Worm (Caenorhabditis elegans) whole organism, L2 larva: ENCODE results near the gene F38B7.3.
"Not testable (repeated sequence)": the region's sequence is repeated elsewhere in the genome, so short reads cannot be mapped to it uniquely, and the experiment has no call there.

ENCODE experiments used
- C34F6.9 ChIP-seq: fragments of 150-350 bp; optimal IDR thresholded peaks from 2 replicates; lab custom pipeline; 2014; ENCODE audit warnings: missing biosample characterization, missing genetic modification characterization
- F13H6.1 ChIP-seq: sonication (generic microtip); optimal IDR thresholded peaks from 2 replicates; lab custom pipeline; 2016; ENCODE audit warnings: missing genetic modification characterization, missing compliant biosample characterization
- Y55F3AM.14 ChIP-seq: fragments of 200-800 bp; sonication (Bioruptor generic); optimal IDR thresholded peaks from 2 replicates; lab custom pipeline; 2018; ENCODE audit warnings: mild to moderate bottlenecking, missing genetic modification characterization, missing compliant biosample characterization
- alr-1 ChIP-seq: fragments of 150-350 bp; optimal IDR thresholded peaks from 2 replicates; lab custom pipeline; 2014; ENCODE audit warnings: missing biosample characterization, missing genetic modification characterization
- aly-2 ChIP-seq: fragments of 150-350 bp; optimal IDR thresholded peaks from 2 replicates; lab custom pipeline; 2014; ENCODE audit warnings: missing biosample characterization, missing genetic modification characterization
- blmp-1 ChIP-seq: sonication (generic microtip); optimal IDR thresholded peaks from 2 replicates; lab custom pipeline; 2017; ENCODE audit warnings: missing genetic modification characterization, mild to moderate bottlenecking, missing compliant biosample characterization, antibody characterized with exemption, moderate library complexity; ENCODE audit not compliant: insufficient read depth
- crh-2 ChIP-seq: sonication (generic microtip); optimal IDR thresholded peaks from 2 replicates; lab custom pipeline; 2017; ENCODE audit warnings: missing biosample characterization, missing genetic modification characterization
- dmd-4 ChIP-seq: sonication (generic microtip); optimal IDR thresholded peaks from 2 replicates; lab custom pipeline; 2017; ENCODE audit warnings: missing biosample characterization, missing genetic modification characterization
- elt-1 ChIP-seq: fragments of 150-350 bp; optimal IDR thresholded peaks from 2 replicates; lab custom pipeline; 2014; ENCODE audit warnings: missing biosample characterization, missing genetic modification characterization
- fos-1 ChIP-seq: fragments of 150-350 bp; optimal IDR thresholded peaks from 2 replicates; lab custom pipeline; 2014; ENCODE audit warnings: missing biosample characterization, missing genetic modification characterization
- gmeb-1 ChIP-seq: fragments of 150-350 bp; optimal IDR thresholded peaks from 2 replicates; lab custom pipeline; 2014; ENCODE audit warnings: missing biosample characterization, missing genetic modification characterization
- lin-11 ChIP-seq: fragments of 150-350 bp; sonication (generic microtip); optimal IDR thresholded peaks from 2 replicates; lab custom pipeline; 2014; ENCODE audit warnings: missing biosample characterization, missing genetic modification characterization, inconsistent platforms, mixed read lengths
- lin-13 ChIP-seq: fragments of 150-350 bp; optimal IDR thresholded peaks from 2 replicates; lab custom pipeline; 2014; ENCODE audit warnings: missing biosample characterization, missing genetic modification reagents, missing genetic modification characterization
- lsy-2 ChIP-seq, 2 experiments: fragments of 150-350 bp in 1 of 2; sonication (generic microtip) in 1 of 2; optimal IDR thresholded peaks; 2 replicates each; lab custom pipeline; 2014 to 2017; ENCODE audit warnings: missing biosample characterization in 2 of 2, missing genetic modification characterization in 2 of 2
- mdl-1 ChIP-seq, 2 experiments: fragments of 150-350 bp in 1 of 2; sonication (generic microtip) in 1 of 2; optimal IDR thresholded peaks; 2 replicates each; lab custom pipeline; 2017; ENCODE audit warnings: missing biosample characterization in 2 of 2, missing genetic modification characterization in 2 of 2
- nhr-10 ChIP-seq: sonication (generic microtip); optimal IDR thresholded peaks from 2 replicates; lab custom pipeline; 2017; ENCODE audit warnings: missing biosample characterization, missing genetic modification characterization
- nhr-11 ChIP-seq: fragments of 150-350 bp; optimal IDR thresholded peaks from 2 replicates; lab custom pipeline; 2014; ENCODE audit warnings: missing biosample characterization, missing genetic modification characterization
- nhr-12 ChIP-seq: fragments of 150-350 bp; optimal IDR thresholded peaks from 2 replicates; lab custom pipeline; 2014; ENCODE audit warnings: missing biosample characterization, missing genetic modification characterization
- nhr-129 ChIP-seq: fragments of 150-350 bp; optimal IDR thresholded peaks from 2 replicates; lab custom pipeline; 2014; ENCODE audit warnings: missing biosample characterization, missing genetic modification characterization
- nhr-21 ChIP-seq: fragments of 150-350 bp; optimal IDR thresholded peaks from 2 replicates; lab custom pipeline; 2014; ENCODE audit warnings: missing biosample characterization, missing genetic modification characterization
- nhr-237 ChIP-seq: fragments of 150-350 bp; optimal IDR thresholded peaks from 2 replicates; lab custom pipeline; 2014; ENCODE audit warnings: missing biosample characterization, missing genetic modification characterization
- nhr-25 ChIP-seq: fragments of 150-350 bp; sonication (generic microtip); optimal IDR thresholded peaks from 3 replicates; lab custom pipeline; 2014; ENCODE audit warnings: missing biosample characterization, missing genetic modification characterization
- nhr-6 ChIP-seq: fragments of 150-350 bp; optimal IDR thresholded peaks from 2 replicates; lab custom pipeline; 2014; ENCODE audit warnings: missing biosample characterization, missing genetic modification characterization
- nhr-77 ChIP-seq: fragments of 150-350 bp; optimal IDR thresholded peaks from 2 replicates; lab custom pipeline; 2014; ENCODE audit warnings: missing biosample characterization, missing genetic modification characterization
- peb-1 ChIP-seq: fragments of 150-350 bp; optimal IDR thresholded peaks from 2 replicates; lab custom pipeline; 2014; ENCODE audit warnings: missing biosample characterization, missing genetic modification characterization
- sem-4 ChIP-seq: fragments of 150-350 bp; optimal IDR thresholded peaks from 2 replicates; lab custom pipeline; 2014; ENCODE audit warnings: missing biosample characterization, missing genetic modification reagents, missing genetic modification characterization
- skn-1 ChIP-seq: sonication (generic microtip); optimal IDR thresholded peaks from 2 replicates; lab custom pipeline; 2017; ENCODE audit warnings: missing biosample characterization, missing genetic modification characterization
- sma-3 ChIP-seq: sonication (generic microtip); optimal IDR thresholded peaks from 2 replicates; lab custom pipeline; 2016; ENCODE audit warnings: missing genetic modification reagents, missing genetic modification characterization, missing compliant biosample characterization
- sma-9 ChIP-seq, 2 experiments: fragments of 150-350 bp in 1 of 2; sonication (generic microtip) in 1 of 2; optimal IDR thresholded peaks; 2 replicates each; lab custom pipeline; 2014 to 2016; ENCODE audit warnings: missing genetic modification characterization in 2 of 2, mild to moderate bottlenecking in 1 of 2, missing biosample characterization in 1 of 2, missing compliant biosample characterization in 1 of 2, missing genetic modification reagents in 1 of 2, moderate library complexity in 1 of 2
- snpc-4 ChIP-seq: fragments of 150-350 bp; optimal IDR thresholded peaks from 2 replicates; lab custom pipeline; 2014; ENCODE audit warnings: missing biosample characterization, missing genetic modification characterization
- unc-55 ChIP-seq: fragments of 150-350 bp; sonication (generic microtip); optimal IDR thresholded peaks from 3 replicates; lab custom pipeline; 2014; ENCODE audit warnings: missing biosample characterization, missing genetic modification reagents, missing genetic modification characterization
- unc-62 ChIP-seq: fragments of 150-350 bp; optimal IDR thresholded peaks from 2 replicates; lab custom pipeline; 2014; ENCODE audit warnings: missing biosample characterization, missing genetic modification reagents, missing genetic modification characterization
- zag-1 ChIP-seq: fragments of 150-350 bp; optimal IDR thresholded peaks from 2 replicates; lab custom pipeline; 2014; ENCODE audit warnings: missing biosample characterization, missing genetic modification characterization
- ztf-1 ChIP-seq: fragments of 200-800 bp; sonication (Bioruptor generic); conservative IDR thresholded peaks from 2 replicates; pipeline ENCODE4 v1.3.6; 2022; ENCODE audit warnings: missing genetic modification characterization, missing compliant biosample characterization

Gene F38B7.3

DNA sequence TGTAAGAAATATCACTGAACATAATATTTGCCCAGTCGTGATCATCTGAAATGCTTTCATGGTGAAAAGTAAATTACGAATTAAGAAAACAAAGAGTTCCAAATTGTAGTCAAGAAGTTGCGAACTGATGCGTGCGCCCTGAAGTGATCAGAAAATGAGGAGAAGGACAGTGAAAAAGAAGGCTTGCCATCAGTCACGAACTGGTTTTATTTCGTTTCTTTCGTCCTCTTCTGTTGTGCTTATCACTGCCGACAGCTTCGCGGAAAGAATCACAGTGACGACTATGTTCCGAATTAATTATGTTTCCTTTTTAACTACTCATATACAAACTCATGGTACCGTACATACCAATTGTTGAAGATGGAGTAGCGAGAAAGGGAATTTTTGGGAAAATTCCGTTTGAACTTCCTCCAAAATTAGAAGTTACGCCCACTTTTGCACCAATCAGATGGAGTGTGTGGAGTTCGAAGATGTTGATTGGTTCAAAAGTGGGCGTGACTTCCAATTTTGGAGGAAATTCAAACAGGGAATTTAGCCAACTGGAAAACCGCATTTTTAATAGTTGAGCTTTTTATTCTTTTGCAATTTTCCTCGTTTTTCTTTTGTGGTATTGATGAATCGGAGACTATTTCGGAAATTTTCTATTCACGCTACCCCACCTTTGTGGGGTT, 45.7 kb upstream of the F38B7.3 start, which contains the start of gene C55A6.12:
Gene C55A6.12, minus strand, starts transcription at position 51 of the 671 bp plus-strand sequence.
- TF ChIP-seq gmeb-1 (tag; lab: Kevin White, UChicago) (peak; percentile 10), unc-62 (GFP tag; lab: Kevin White, UChicago) (no peak)

- peak; percentile 10 for TF ChIP-seq blmp-1 (tag; lab: Kevin White, UChicago)
- peak; percentile 63 for TF ChIP-seq C34F6.9 (tag; lab: Kevin White, UChicago)
- TF ChIP-seq nhr-21 (tag; lab: Kevin White, UChicago) = peak; percentile 40
- peak; percentile 69 for TF ChIP-seq lin-13 (GFP tag; lab: Kevin White, UChicago)
- TF ChIP-seq gmeb-1 (tag; lab: Kevin White, UChicago) = peak; percentile 59
- TF ChIP-seq lin-11 (tag; lab: Kevin White, UChicago) = peak; percentile 70
- peak; percentile 54 for TF ChIP-seq nhr-129 (tag; lab: Kevin White, UChicago)
- peak; percentile 46 for TF ChIP-seq sem-4 (tag; lab: Kevin White, UChicago)
- TF ChIP-seq fos-1 (tag; lab: Kevin White, UChicago) = peak; percentile 25
- peak; percentile 69 for TF ChIP-seq sma-9 (GFP tag; optimal IDR thresholded peaks at IDR 0.05; lab: Kevin White, UChicago)
- TF ChIP-seq sma-9 (tag; optimal IDR thresholded peaks at IDR 0.05; lab: Kevin White, UChicago) = not testable (repeated sequence)
- TF ChIP-seq nhr-6 (tag; lab: Kevin White, UChicago) = peak; percentile 18
- TF ChIP-seq zag-1 = peak; percentile 2
- peak; percentile 34 to 73 for TF ChIP-seq lsy-2 (tag; optimal IDR thresholded peaks at IDR 0.05; lab: Kevin White, UChicago)
- peak; percentile 73 for TF ChIP-seq crh-2
- peak; percentile 83 for TF ChIP-seq sma-3
- peak; percentile 66 for TF ChIP-seq unc-55 (GFP tag; lab: Kevin White, UChicago)
- peak; percentile 85 for TF ChIP-seq F13H6.1 (tag; lab: Kevin White, UChicago)
- peak in 1 of 2 experiments; percentile 8 for TF ChIP-seq mdl-1 (tag; optimal IDR thresholded peaks at IDR 0.05; lab: Kevin White, UChicago)
- peak; percentile 74 for TF ChIP-seq nhr-25
- TF ChIP-seq, all 48 proteins: peak for 19; not testable (repeated sequence) for 29
Measured at ce11 chrV:11504853-11505397, 44.0 kb upstream of the F38B7.3 start, which contains the start of the genes C55A6.1 and C55A6.10. C55A6.1 (minus strand) TSS chrV:11504968. C55A6.10 (plus strand) TSS chrV:11505347.

DNA sequence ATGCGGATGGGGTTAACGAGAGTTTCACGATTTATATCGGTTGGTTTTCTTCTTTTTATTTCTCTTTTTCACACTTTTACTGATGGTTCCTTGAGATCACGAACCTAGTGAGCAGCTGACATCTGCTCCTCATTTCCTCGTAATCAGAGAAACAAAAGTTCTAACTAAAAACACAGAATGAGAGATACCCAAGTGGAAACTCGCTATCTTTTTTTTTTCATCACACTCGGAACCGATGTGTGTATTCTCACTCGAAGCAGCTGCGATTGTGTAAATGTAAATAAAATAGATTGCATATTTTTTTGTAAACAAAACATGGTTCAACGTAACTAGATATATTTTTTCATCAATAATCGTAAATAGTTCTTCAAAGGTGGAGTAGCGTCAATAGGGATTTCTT, 42.6 kb upstream of the F38B7.3 start:
- TF ChIP-seq nhr-25 (no peak), ztf-1 (GFP tag; lab: Robert Waterston, UW) (no peak), zag-1 (no peak), lsy-2 (tag; optimal IDR thresholded peaks at IDR 0.05; lab: Kevin White, UChicago) (peak in 1 of 2 experiments; percentile 36), sma-9 (GFP tag; optimal IDR thresholded peaks at IDR 0.05; lab: Kevin White, UChicago) (peak; percentile 52), sma-9 (tag; optimal IDR thresholded peaks at IDR 0.05; lab: Kevin White, UChicago) (no peak), fos-1 (tag; lab: Kevin White, UChicago) (no peak), snpc-4 (tag; lab: Kevin White, UChicago) (no peak), F13H6.1 (tag; lab: Kevin White, UChicago) (peak; percentile 80), Y55F3AM.14 (GFP tag; lab: Kevin White, UChicago) (no peak), nhr-129 (tag; lab: Kevin White, UChicago) (peak; percentile 46), nhr-11 (tag; lab: Kevin White, UChicago) (no peak), aly-2 (tag; lab: Kevin White, UChicago) (no peak), sma-3 (no peak), elt-1 (tag; lab: Kevin White, UChicago) (no peak), nhr-12 (tag; lab: Kevin White, UChicago) (no peak), nhr-237 (tag; lab: Kevin White, UChicago) (no peak), lin-11 (tag; lab: Kevin White, UChicago) (no peak), nhr-10 (tag; lab: Kevin White, UChicago) (no peak), C34F6.9 (tag; lab: Kevin White, UChicago) (peak; percentile 44)

DNA sequence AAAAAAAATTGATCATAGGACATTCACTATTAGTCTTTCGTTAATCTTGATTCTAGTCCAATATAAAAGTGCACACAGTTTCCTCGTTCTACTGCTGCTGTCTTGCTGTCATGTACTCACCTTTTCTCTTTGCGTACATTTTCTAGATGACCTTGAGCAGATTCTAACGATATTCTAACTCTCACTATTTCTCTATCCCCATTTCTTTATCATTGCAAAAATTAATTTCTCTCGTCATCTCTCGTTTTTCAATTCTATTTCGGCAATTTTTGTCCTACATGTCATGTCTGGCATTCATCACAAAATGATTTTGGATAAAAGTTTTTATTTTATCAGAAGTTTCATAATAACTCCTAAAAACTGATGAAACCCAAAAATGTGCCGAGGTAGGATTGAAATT, 40.1 kb upstream of the F38B7.3 start, which contains the start of gene ttll-5:
Gene ttll-5, plus strand, starts transcription at position 288 of the 400 bp plus-strand sequence.
- TF ChIP-seq nhr-25 (peak; percentile 66), elt-1 (tag; lab: Kevin White, UChicago) (no peak), F13H6.1 (tag; lab: Kevin White, UChicago) (no peak), lin-13 (GFP tag; lab: Kevin White, UChicago) (no peak), fos-1 (tag; lab: Kevin White, UChicago) (peak; percentile 35), sma-9 (GFP tag; optimal IDR thresholded peaks at IDR 0.05; lab: Kevin White, UChicago) (peak; percentile 87), sma-9 (tag; optimal IDR thresholded peaks at IDR 0.05; lab: Kevin White, UChicago) (no peak), sem-4 (tag; lab: Kevin White, UChicago) (no peak), ztf-1 (GFP tag; lab: Robert Waterston, UW) (no peak), nhr-77 (no peak), nhr-21 (tag; lab: Kevin White, UChicago) (no peak), blmp-1 (tag; lab: Kevin White, UChicago) (peak; percentile 70), Y55F3AM.14 (GFP tag; lab: Kevin White, UChicago) (no peak), nhr-11 (tag; lab: Kevin White, UChicago) (no peak), aly-2 (tag; lab: Kevin White, UChicago) (no peak), nhr-129 (tag; lab: Kevin White, UChicago) (no peak), dmd-4 (tag; lab: Kevin White, UChicago) (no peak), peb-1 (tag; lab: Kevin White, UChicago) (no peak), crh-2 (no peak), skn-1 (tag; lab: Kevin White, UChicago) (no peak), sma-3 (peak; percentile 12), alr-1 (tag; lab: Kevin White, UChicago) (no peak)
